Worm (Caenorhabditis elegans): ENCODE results near the gene unc-69.

The unc-69 gene

DNA sequence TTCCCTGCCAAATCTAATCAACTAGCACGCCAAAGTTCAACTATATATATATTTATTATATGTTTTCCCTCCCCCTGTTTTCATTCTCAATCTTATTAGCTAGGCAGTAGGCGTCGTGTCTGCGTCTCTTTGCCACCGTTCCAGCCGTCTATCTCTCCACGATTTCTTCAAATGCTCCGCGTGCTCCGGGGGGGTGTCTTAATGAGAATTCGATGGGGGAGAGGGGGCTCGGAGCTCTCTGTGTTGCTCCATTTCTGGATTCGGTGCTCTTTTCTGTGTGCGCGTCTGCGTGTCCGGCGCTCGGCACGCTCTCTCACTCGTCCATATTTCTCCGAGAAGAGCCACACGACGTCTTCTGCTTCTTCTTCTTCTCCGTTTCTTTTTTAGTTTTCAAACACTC lies 34.5 kb upstream of the unc-69 start (continued):
- TF ChIP-seq rnt-1 (tag; optimal IDR thresholded peaks at IDR 0.05) (peak; percentile 28), isw-1 (GFP tag; IDR thresholded peaks at IDR 0.05) (peak; percentile 69), nhr-12 (tag; optimal IDR thresholded peaks at IDR 0.05) (no peak), lin-35 (GFP tag; optimal IDR thresholded peaks at IDR 0.05) (peak in 1 of 2 experiments; percentile 29), dpl-1 (GFP tag; optimal IDR thresholded peaks at IDR 0.05) (peak in 2 of 3 experiments; percentile 25 to 33), ceh-8 (GFP tag; optimal IDR thresholded peaks at IDR 0.05) (peak; percentile 13), snpc-4 (tag; optimal IDR thresholded peaks at IDR 0.05) (peak; percentile 16), lin-39 (tag; optimal IDR thresholded peaks at IDR 0.05) (no peak), ceh-82 (tag; optimal IDR thresholded peaks at IDR 0.05) (peak; percentile 47 to 58 (median 56)), F16B12.6 (tag; optimal IDR thresholded peaks at IDR 0.05) (peak; percentile 4), mef-2 (tag; optimal IDR thresholded peaks at IDR 0.05) (peak; percentile 8), ces-1 (GFP tag; optimal IDR thresholded peaks at IDR 0.05) (peak; percentile 24), nhr-19 (GFP tag; conservative IDR thresholded peaks at IDR 0.05) (0 out of 2 replicates have a peak, but pooled peaks have one; percentile 29), nhr-20 (tag; optimal IDR thresholded peaks at IDR 0.05) (peak; percentile 11), nhr-71 (tag; optimal IDR thresholded peaks at IDR 0.05) (peak; percentile 80)

DNA sequence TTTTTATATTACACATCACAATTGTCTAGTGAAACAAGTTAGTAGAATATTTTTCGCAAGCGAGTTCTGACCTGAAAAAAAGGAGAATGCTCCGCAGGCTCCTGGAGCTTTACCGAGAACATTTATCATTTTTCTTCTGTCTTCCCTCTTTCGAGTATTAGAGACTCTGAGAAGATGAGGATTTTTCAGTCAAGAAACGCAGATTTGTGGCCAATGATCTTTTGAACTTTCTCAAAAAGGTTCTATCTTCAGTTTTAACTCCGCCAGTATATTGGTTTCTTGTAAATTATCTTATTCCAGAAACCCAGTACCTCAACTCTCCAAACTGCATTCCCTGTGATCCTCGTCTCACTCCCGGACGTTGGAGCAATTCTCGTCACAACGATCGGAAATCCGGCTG lies 33.1 kb upstream of the unc-69 start, which contains the start of gene K10G9.2:
TSS of gene K10G9.2 (plus strand) at position 301 of the 400 bp plus-strand sequence.
- TF ChIP-seq fkh-4 (tag; optimal IDR thresholded peaks at IDR 0.05; ENCODE audit: borderline replicate concordance) (no peak), lin-35 (GFP tag; optimal IDR thresholded peaks at IDR 0.05) (no peak), C34B4.2 (tag; optimal IDR thresholded peaks at IDR 0.05) (no peak), nhr-76 (tag; optimal IDR thresholded peaks at IDR 0.05) (no peak), nhr-85 (tag) (no peak), skn-1 (tag; optimal IDR thresholded peaks at IDR 0.05) (no peak), xbp-1 (tag; optimal IDR thresholded peaks at IDR 0.05) (no peak), lin-39 (tag; optimal IDR thresholded peaks at IDR 0.05) (no peak), nhr-84 (tag; optimal IDR thresholded peaks at IDR 0.05) (no peak), nhr-19 (GFP tag; conservative IDR thresholded peaks at IDR 0.05) (no peak), zip-4 (GFP tag; optimal IDR thresholded peaks at IDR 0.05) (no peak), nhr-47 (tag; optimal IDR thresholded peaks at IDR 0.05) (no peak), fos-1 (tag; optimal IDR thresholded peaks at IDR 0.05) (no peak), isw-1 (GFP tag; IDR thresholded peaks at IDR 0.05) (no peak), egl-13 (tag; optimal IDR thresholded peaks at IDR 0.05) (no peak), unc-86 (tag; optimal IDR thresholded peaks at IDR 0.05) (no peak), mdl-1 (tag; optimal IDR thresholded peaks at IDR 0.05) (no peak), sptf-1 (tag; optimal IDR thresholded peaks at IDR 0.05) (no peak)

DNA sequence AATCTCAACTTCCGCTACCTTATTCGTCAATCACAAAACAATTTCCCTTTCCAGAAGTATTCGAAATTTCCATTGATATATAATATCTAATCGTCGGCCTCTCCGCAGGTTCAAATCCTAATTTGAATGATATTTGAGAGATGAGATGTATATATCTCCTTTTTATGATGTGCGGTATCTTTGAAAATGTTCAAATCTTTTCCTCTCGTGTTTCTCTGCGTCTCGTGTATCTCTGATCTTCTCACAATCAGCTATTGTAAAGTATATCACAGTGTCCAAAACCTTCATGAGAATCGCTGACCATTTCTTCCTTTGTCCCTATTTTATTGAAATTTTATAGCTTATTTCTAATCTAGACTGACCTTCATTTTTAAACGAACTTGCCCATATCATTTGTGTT lies 28.9 kb upstream of the unc-69 start:
- no peak for TF ChIP-seq zip-4 (GFP tag; optimal IDR thresholded peaks at IDR 0.05)
- TF ChIP-seq lin-14 (GFP tag; optimal IDR thresholded peaks at IDR 0.05): peak; percentile 3
- peak; percentile 48 for TF ChIP-seq blmp-1 (tag; optimal IDR thresholded peaks at IDR 0.05)
- peak; percentile 73 for TF ChIP-seq nhr-85 (tag)
- peak in 4 of 6 experiments; percentile 11 to 59 (median 32) for TF ChIP-seq elt-3 (tag; optimal IDR thresholded peaks at IDR 0.05)

DNA sequence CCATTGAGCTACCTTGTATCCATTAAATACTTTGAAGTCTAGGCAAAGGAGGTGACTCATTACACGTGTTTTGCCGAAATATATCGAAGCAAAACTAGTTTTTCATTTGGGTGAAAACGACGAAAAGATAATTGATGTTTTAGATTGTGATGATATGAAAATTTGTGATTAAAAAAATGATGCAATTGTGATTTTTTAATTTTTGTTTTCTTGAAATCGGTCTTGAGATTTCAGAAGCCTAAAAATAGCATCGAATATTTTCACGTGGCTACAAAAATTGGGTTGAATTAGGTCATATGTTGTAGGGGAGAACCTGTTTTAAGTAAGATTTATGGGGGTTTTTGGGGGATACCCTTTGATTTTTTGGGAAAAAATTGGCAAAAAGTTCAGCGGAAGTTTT lies 28.2 kb upstream of the unc-69 start:
- TF ChIP-seq rnt-1 (tag; optimal IDR thresholded peaks at IDR 0.05): no peak
- TF ChIP-seq nhr-85 (tag): peak; percentile 95
- no peak for TF ChIP-seq ztf-4 (tag; optimal IDR thresholded peaks at IDR 0.05)
- TF ChIP-seq mab-9 (GFP tag; IDR thresholded peaks at IDR 0.05): no peak
- no peak for TF ChIP-seq efl-1 (optimal IDR thresholded peaks at IDR 0.05)
- TF ChIP-seq efl-1 (GFP tag; optimal IDR thresholded peaks at IDR 0.05 in 1 of 2): peak in 1 of 2 experiments; percentile 93
- no peak for TF ChIP-seq isw-1 (GFP tag; IDR thresholded peaks at IDR 0.05)
- TF ChIP-seq dsc-1 (tag; optimal IDR thresholded peaks at IDR 0.05): no peak
- TF ChIP-seq lin-35 (GFP tag; optimal IDR thresholded peaks at IDR 0.05): peak in 1 of 2 experiments; percentile 52
- peak; percentile 60 for TF ChIP-seq vab-15 (tag; optimal IDR thresholded peaks at IDR 0.05)
- no peak for TF ChIP-seq ceh-82 (tag; optimal IDR thresholded peaks at IDR 0.05)
- peak; percentile 23 for TF ChIP-seq blmp-1 (tag; optimal IDR thresholded peaks at IDR 0.05)
- TF ChIP-seq elt-3 (tag; optimal IDR thresholded peaks at IDR 0.05): peak in 2 of 6 experiments; percentile 20 to 59
- TF ChIP-seq aha-1 (tag; optimal IDR thresholded peaks at IDR 0.05): no peak
- no peak for TF ChIP-seq Y116A8C.19 (tag; optimal IDR thresholded peaks at IDR 0.05; ENCODE audit: borderline replicate concordance)
- no peak for TF ChIP-seq nhr-76 (tag; optimal IDR thresholded peaks at IDR 0.05)
- peak; percentile 3 for TF ChIP-seq snu-23 (GFP tag; optimal IDR thresholded peaks at IDR 0.05)
- TF ChIP-seq nhr-19 (GFP tag; conservative IDR thresholded peaks at IDR 0.05): no peak
- peak; percentile 9 for TF ChIP-seq lin-14 (GFP tag; optimal IDR thresholded peaks at IDR 0.05)
- no peak for TF ChIP-seq zip-4 (GFP tag; optimal IDR thresholded peaks at IDR 0.05)
- no peak for TF ChIP-seq fkh-4 (tag; optimal IDR thresholded peaks at IDR 0.05; ENCODE audit: borderline replicate concordance)
- no peak for TF ChIP-seq irx-1 (tag; optimal IDR thresholded peaks at IDR 0.05)
- no peak for TF ChIP-seq C16A3.4 (tag; optimal IDR thresholded peaks at IDR 0.05)
- no peak for TF ChIP-seq ceh-90 (tag; optimal IDR thresholded peaks at IDR 0.05)
- peak; percentile 51 for TF ChIP-seq nhr-71 (tag; optimal IDR thresholded peaks at IDR 0.05)
- TF ChIP-seq snpc-4 (tag; optimal IDR thresholded peaks at IDR 0.05): no peak
- TF ChIP-seq grh-1 (GFP tag; IDR thresholded peaks at IDR 0.05): peak; percentile 41; the same call in 1 of the 2 replicates
- peak; percentile 53 for TF ChIP-seq nhr-20 (tag; optimal IDR thresholded peaks at IDR 0.05)
